Fruit fly (Drosophila melanogaster): ENCODE data around the gene IP3K2.

Gene IP3K2

dm6 chrX:13272676-13273233, 30.7 kb upstream of the IP3K2 start (continued):
- TF ChIP-seq CG17829 (tag; optimal IDR thresholded peaks at IDR 0.05): peak; percentile 5
- 0 out of 3 replicates have a peak, but pooled peaks have one; percentile 10 for TF ChIP-seq zfh1 (GFP tag; IDR thresholded peaks at IDR 0.05)
- peak; percentile 4 for TF ChIP-seq Blimp-1 (GFP tag; optimal IDR thresholded peaks at IDR 0.05)
- no peak for TF ChIP-seq ewg (GFP tag; optimal IDR thresholded peaks at IDR 0.05)
- peak; percentile 59 for TF ChIP-seq Med (GFP tag)
- TF ChIP-seq unpg (GFP tag; optimal IDR thresholded peaks at IDR 0.05): peak; percentile 32
- no peak for TF ChIP-seq CG11696 (GFP tag; IDR thresholded peaks at IDR 0.05)
- peak; percentile 17; the same call in 1 of the 2 replicates for TF ChIP-seq Xrp1 (GFP tag; IDR thresholded peaks at IDR 0.05)
- no peak for TF ChIP-seq GATAe (GFP tag; conservative IDR thresholded peaks at IDR 0.05)
- TF ChIP-seq CG8924 (tag; optimal IDR thresholded peaks at IDR 0.05): peak; percentile 1
- no peak for TF ChIP-seq CG8478 (optimal IDR thresholded peaks at IDR 0.05)
- TF ChIP-seq Pdp1 (GFP tag; optimal IDR thresholded peaks at IDR 0.05): peak in 1 of 2 experiments; percentile 3
- TF ChIP-seq kah (GFP tag; optimal IDR thresholded peaks at IDR 0.05): no peak
- TF ChIP-seq CG10979 (tag; optimal IDR thresholded peaks at IDR 0.05): peak; percentile 17
- TF ChIP-seq CG7372 (GFP tag; IDR thresholded peaks at IDR 0.05): no peak
- TF ChIP-seq Bgb (GFP tag; IDR thresholded peaks at IDR 0.05; ENCODE audit: partially characterized antibody): no peak
- TF ChIP-seq D19A (tag; optimal IDR thresholded peaks at IDR 0.05): peak; percentile 3
- TF ChIP-seq Oli (tag; optimal IDR thresholded peaks at IDR 0.05): peak; percentile 40
- no peak for TF ChIP-seq fu2 (GFP tag; optimal IDR thresholded peaks at IDR 0.05)
- peak; percentile 14 for TF ChIP-seq CG2712 (tag; optimal IDR thresholded peaks at IDR 0.05)
- no peak for TF ChIP-seq vnd (GFP tag; IDR thresholded peaks at IDR 0.05; ENCODE audit: partially characterized antibody)
- peak; percentile 12 for TF ChIP-seq CG12769 (tag; optimal IDR thresholded peaks at IDR 0.05)
- TF ChIP-seq psq (GFP tag; optimal IDR thresholded peaks at IDR 0.05): peak; percentile 34
- TF ChIP-seq crol (GFP tag; IDR thresholded peaks at IDR 0.05): peak; percentile 48
- peak; percentile 32 for TF ChIP-seq nmo (GFP tag; optimal IDR thresholded peaks at IDR 0.05)

dm6 chrX:13273417-13273816, 30.0 kb upstream of the IP3K2 start:
- TF ChIP-seq Bteb2 (GFP tag; optimal IDR thresholded peaks at IDR 0.05) (no peak), gsb-n (tag; optimal IDR thresholded peaks at IDR 0.05) (no peak), dysf (GFP tag; IDR thresholded peaks at IDR 0.05) (0 out of 3 replicates have a peak, but pooled peaks have one; percentile 44), CG31388 (GFP tag; optimal IDR thresholded peaks at IDR 0.05) (no peak), tio (GFP tag; optimal IDR thresholded peaks at IDR 0.05) (no peak), gce (GFP tag; IDR thresholded peaks at IDR 0.05) (0 out of 3 replicates have a peak, but pooled peaks have one; percentile 38), Xrp1 (GFP tag; IDR thresholded peaks at IDR 0.05) (peak; percentile 37; the same call in 1 of the 2 replicates), ttk (GFP tag; IDR thresholded peaks at IDR 0.05) (peak; percentile 36; the same call in 1 of the 2 replicates), ro (GFP tag; IDR thresholded peaks at IDR 0.05) (no peak), Side (GFP tag; optimal IDR thresholded peaks at IDR 0.05) (no peak), CG17359 (tag; optimal IDR thresholded peaks at IDR 0.05) (no peak), CG6683 (GFP tag; optimal IDR thresholded peaks at IDR 0.05) (no peak), CG10366 (GFP tag; IDR thresholded peaks at IDR 0.05) (peak; percentile 36), sug (tag; optimal IDR thresholded peaks at IDR 0.05) (peak; percentile 15), nom (GFP tag; optimal IDR thresholded peaks at IDR 0.05) (peak; percentile 8), Sox102F (GFP tag; optimal IDR thresholded peaks at IDR 0.05) (peak; percentile 26), wdn (GFP tag; IDR thresholded peaks at IDR 0.05) (0 out of 2 replicates have a peak, but pooled peaks have one; percentile 6), bbx (GFP tag; IDR thresholded peaks at IDR 0.05; ENCODE audit: partially characterized antibody) (no peak), CG17802 (tag; optimal IDR thresholded peaks at IDR 0.05) (no peak), CG32532 (GFP tag; IDR thresholded peaks at IDR 0.05) (peak; percentile 58), twi (tag; optimal IDR thresholded peaks at IDR 0.05) (no peak), Ets65A (GFP tag) (peak; percentile 48), Ada2b (GFP tag; IDR thresholded peaks at IDR 0.05) (no peak), fru (optimal IDR thresholded peaks at IDR 0.05) (no peak), unpg (GFP tag; optimal IDR thresholded peaks at IDR 0.05) (no peak), btn (GFP tag; optimal IDR thresholded peaks at IDR 0.05) (no peak), CG1792 (GFP tag; optimal IDR thresholded peaks at IDR 0.05) (no peak), CG10959 (GFP tag; IDR thresholded peaks at IDR 0.05) (no peak)

Measured in whole organism, embryonic.